Worm (Caenorhabditis elegans): ENCODE results near the gene abts-2.

Gene abts-2

DNA sequence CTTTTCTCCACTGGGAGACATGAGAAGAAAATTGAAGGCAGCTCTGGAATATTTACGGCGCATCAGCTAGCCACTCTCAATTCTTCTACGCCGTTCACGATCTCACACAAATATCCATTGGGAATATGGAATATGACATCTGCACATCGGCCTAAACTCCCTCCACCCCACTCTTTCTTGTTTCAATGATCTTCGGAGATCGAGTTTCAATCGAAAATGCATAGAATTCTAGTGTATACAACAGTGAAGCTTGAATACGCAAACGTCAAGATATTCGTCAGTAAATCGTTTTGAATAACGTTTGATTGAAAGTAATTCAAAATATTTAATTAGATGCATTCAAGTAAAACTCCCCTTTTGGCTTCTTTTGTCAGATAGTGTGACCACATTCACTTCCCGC, 33.7 kb upstream of the abts-2 start:
- no peak for TF ChIP-seq F55B11.4 (tag; optimal IDR thresholded peaks at IDR 0.05; ENCODE audit: borderline replicate concordance, insufficient read depth)
- no peak for TF ChIP-seq snpc-3.4 (tag; optimal IDR thresholded peaks at IDR 0.05)
- no peak for TF ChIP-seq pha-4 (tag; optimal IDR thresholded peaks at IDR 0.05)
- no peak for TF ChIP-seq dox-1 (GFP tag; IDR thresholded peaks at IDR 0.05)
- no peak for TF ChIP-seq F23B12.7 (tag; optimal IDR thresholded peaks at IDR 0.05; ENCODE audit: insufficient read depth)
- no peak for TF ChIP-seq K11D2.4 (GFP tag; IDR thresholded peaks at IDR 0.05)
- no peak for TF ChIP-seq C06A6.2 (GFP tag; conservative IDR thresholded peaks at IDR 0.05)
- TF ChIP-seq bed-2 (GFP tag; IDR thresholded peaks at IDR 0.05): no peak
- TF ChIP-seq F33H1.4 (GFP tag; IDR thresholded peaks at IDR 0.05): no peak
- no peak for TF ChIP-seq xnd-1 (tag; optimal IDR thresholded peaks at IDR 0.05)
- no peak for TF ChIP-seq lin-40 (tag; optimal IDR thresholded peaks at IDR 0.05)
- no peak for TF ChIP-seq hmg-20 (GFP tag; IDR thresholded peaks at IDR 0.05)

DNA sequence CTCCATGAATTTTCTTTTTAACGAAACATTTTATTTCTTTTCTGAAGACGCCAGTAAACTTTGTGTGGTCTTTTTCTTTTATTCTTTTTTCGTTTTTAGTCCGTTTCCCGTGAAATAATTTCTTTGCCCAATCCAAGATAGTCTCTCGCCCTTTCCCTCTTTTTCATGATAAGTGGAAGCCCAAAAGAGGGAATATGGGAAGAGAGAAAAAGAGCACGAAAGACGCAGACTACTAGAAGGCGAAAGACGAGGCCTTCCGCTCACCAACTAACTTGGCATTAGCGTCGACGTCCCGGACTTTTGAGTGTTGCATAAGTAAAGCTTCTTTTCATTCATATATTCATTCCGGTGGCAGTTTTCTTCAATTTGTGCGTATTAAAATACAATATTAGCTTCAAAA, 32.6 kb upstream of the abts-2 start:
- TF ChIP-seq Y53F4B.3 (GFP tag; IDR thresholded peaks at IDR 0.05): no peak
- no peak for TF ChIP-seq ztf-26 (tag; optimal IDR thresholded peaks at IDR 0.05)
- no peak for TF ChIP-seq mes-4 (tag; optimal IDR thresholded peaks at IDR 0.05)
- no peak for TF ChIP-seq tbx-9 (tag; optimal IDR thresholded peaks at IDR 0.05; ENCODE audit: borderline replicate concordance)
- no peak for TF ChIP-seq F33H1.4 (GFP tag; IDR thresholded peaks at IDR 0.05)
- no peak for TF ChIP-seq aptf-2 (GFP tag; conservative IDR thresholded peaks at IDR 0.05)
- TF ChIP-seq egrh-3 (GFP tag; IDR thresholded peaks at IDR 0.05): no peak
- TF ChIP-seq mxl-1 (tag; optimal IDR thresholded peaks at IDR 0.05): no peak
- TF ChIP-seq let-526 (GFP tag; IDR thresholded peaks at IDR 0.05): no peak
- no peak for TF ChIP-seq F39B2.1 (GFP tag; IDR thresholded peaks at IDR 0.05)
- TF ChIP-seq nhr-80 (tag; optimal IDR thresholded peaks at IDR 0.05): no peak
- no peak for TF ChIP-seq akir-1 (GFP tag; optimal IDR thresholded peaks at IDR 0.05)
- no peak for TF ChIP-seq F57C9.4 (tag; optimal IDR thresholded peaks at IDR 0.05)
- no peak for TF ChIP-seq ama-1 (optimal IDR thresholded peaks at IDR 0.05)
- TF ChIP-seq ama-1 (GFP tag; optimal IDR thresholded peaks at IDR 0.05): no peak

DNA sequence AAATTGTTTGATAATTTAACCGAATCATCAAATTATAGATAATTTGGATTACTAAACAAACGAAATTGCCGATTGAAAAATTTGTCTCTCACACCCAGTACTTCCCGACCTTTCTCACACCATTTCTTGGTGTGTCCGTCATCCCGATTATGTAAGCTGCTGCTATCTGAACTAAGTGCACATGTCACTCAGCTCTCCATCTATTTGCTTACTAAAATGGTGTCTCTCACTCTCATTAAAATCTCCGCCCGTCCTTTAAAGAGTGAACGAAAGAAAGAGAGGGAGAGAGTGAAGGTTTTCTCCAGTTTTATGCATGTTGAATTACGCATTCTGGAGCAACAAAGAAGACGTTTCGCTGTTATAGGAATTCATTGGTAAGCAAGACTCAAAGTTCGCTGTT, 31.0 kb upstream of the abts-2 start:
- peak; percentile 42 for TF ChIP-seq nhr-80 (tag; optimal IDR thresholded peaks at IDR 0.05)
- TF ChIP-seq F10E7.11 (tag; optimal IDR thresholded peaks at IDR 0.05): no peak
- TF ChIP-seq ztf-28 (GFP tag; IDR thresholded peaks at IDR 0.05): no peak

DNA sequence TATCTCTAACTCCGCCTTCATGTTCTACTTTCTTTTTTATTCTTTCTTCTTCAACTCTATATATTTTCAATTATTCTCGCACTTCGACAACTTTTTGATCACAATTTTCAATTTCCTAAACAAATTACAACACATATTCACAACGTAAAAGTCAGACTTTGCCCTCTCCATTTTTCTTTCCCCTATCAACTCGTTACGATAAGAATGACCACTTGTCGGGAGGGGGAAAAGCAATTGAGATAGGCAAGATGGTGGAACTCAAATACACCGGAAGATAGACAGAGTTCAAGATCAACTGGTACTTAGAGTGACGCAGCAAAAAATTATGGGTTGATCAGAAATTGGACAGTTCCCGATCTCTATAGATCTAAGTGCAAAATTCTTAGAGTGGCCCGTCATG, 30.4 kb upstream of the abts-2 start:
- TF ChIP-seq lin-26 (GFP tag; IDR thresholded peaks at IDR 0.05) (no peak), dpl-1 (GFP tag; optimal IDR thresholded peaks at IDR 0.05) (no peak), F55B11.4 (tag; optimal IDR thresholded peaks at IDR 0.05; ENCODE audit: borderline replicate concordance, insufficient read depth) (no peak), ceh-27 (GFP tag; optimal IDR thresholded peaks at IDR 0.05) (no peak), mcd-1 (GFP tag; IDR thresholded peaks at IDR 0.05) (no peak), T07F8.4 (tag; optimal IDR thresholded peaks at IDR 0.05) (no peak), ekl-4 (GFP tag; IDR thresholded peaks at IDR 0.05) (no peak), tbx-9 (tag; optimal IDR thresholded peaks at IDR 0.05; ENCODE audit: borderline replicate concordance) (no peak), aptf-3 (GFP tag; IDR thresholded peaks at IDR 0.05) (no peak), T26A5.8 (tag; optimal IDR thresholded peaks at IDR 0.05) (no peak), repo-1 (tag; optimal IDR thresholded peaks at IDR 0.05) (no peak), ztf-18 (tag; optimal IDR thresholded peaks at IDR 0.05) (no peak), ztf-22 (GFP tag; optimal IDR thresholded peaks at IDR 0.05) (no peak), F37B4.10 (GFP tag; IDR thresholded peaks at IDR 0.05) (no peak), F23B12.7 (tag; optimal IDR thresholded peaks at IDR 0.05; ENCODE audit: insufficient read depth) (no peak)
